Fruit fly (Drosophila melanogaster) whole organism, pupa: ENCODE data around the gene Prp39.

Source experiments
- CG10348 ChIP-seq: fragments of 200-800 bp; sonication (Bioruptor generic); IDR thresholded peaks from 2 replicates; pipeline ENCODE4 v1.3.6; 2022; ENCODE audit warnings: missing biosample characterization, missing genetic modification characterization
- CG14655 ChIP-seq: fragments of 200-800 bp; sonication (Bioruptor generic); optimal IDR thresholded peaks from 3 replicates; lab custom pipeline; 2017; ENCODE audit warnings: mild to moderate bottlenecking, missing biosample characterization, missing genetic modification reagents, missing genetic modification characterization
- CG32121 ChIP-seq: fragments of 200-800 bp; sonication (Bioruptor generic); IDR thresholded peaks from 2 replicates; pipeline ENCODE4 v1.3.6; 2022; ENCODE audit warnings: missing biosample characterization, missing genetic modification characterization
- EcR ChIP-seq: fragments of 200-800 bp; sonication (Bioruptor generic); optimal IDR thresholded peaks from 3 replicates; lab custom pipeline; 2019; ENCODE audit warnings: missing biosample characterization, missing genetic modification characterization, mild to moderate bottlenecking, moderate library complexity, missing genetic modification reagents
- Ets98B ChIP-seq: fragments of 200-800 bp; sonication (Bioruptor generic); IDR thresholded peaks from 2 replicates; pipeline ENCODE4 v1.3.6; 2022; ENCODE audit warnings: missing biosample characterization, missing genetic modification characterization
- Snoo ChIP-seq: fragments of 200-800 bp; sonication (Bioruptor generic); optimal IDR thresholded peaks from 3 replicates; lab custom pipeline; 2017; ENCODE audit warnings: missing biosample characterization, mild to moderate bottlenecking, missing genetic modification characterization, inconsistent platforms
- rn ChIP-seq: fragments of 200-800 bp; sonication (Bioruptor generic); IDR thresholded peaks from 2 replicates; pipeline ENCODE4 v1.3.6; 2022; ENCODE audit warnings: missing biosample characterization, missing genetic modification characterization

DNA sequence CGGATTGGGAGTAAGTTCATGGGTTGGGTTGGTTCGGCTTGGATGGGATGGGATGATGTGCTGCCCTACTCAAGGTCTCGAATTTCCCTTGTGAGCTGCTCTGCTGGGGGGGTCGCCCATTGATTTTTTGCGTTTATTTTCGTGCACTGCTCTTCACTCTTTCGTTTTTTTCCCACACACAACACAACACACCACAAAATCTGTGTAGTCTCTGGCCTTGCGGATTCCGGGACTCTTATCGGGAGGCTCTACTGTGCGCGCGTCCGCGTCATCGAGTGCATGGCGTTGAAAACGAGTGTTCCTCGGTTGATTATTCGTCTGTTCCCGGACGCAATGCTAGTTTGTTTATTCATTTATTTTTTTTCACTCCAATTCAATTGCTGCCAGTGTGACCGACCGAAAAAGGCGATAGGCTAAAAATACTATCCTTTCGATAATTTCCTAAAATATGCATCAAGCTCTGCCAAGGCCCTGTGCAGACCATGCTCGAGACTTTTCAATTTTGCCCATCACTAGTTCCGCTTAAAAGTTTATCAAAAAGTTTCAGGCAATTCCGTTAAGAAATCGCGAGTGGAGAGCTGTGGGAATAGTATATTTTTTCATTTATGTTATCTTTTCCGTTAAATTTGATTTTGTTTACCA lies 19.8 kb downstream of the Prp39 start, which contains the start of gene WASp:
- TF ChIP-seq CG14655 (GFP tag; lab: Kevin White, UChicago) = no peak
- TF ChIP-seq EcR = no peak
- TF ChIP-seq rn (GFP tag; lab: Robert Waterston, UW) = 0 out of 2 replicates have a peak, but pooled peaks have one; percentile 18
- TF ChIP-seq Ets98B = peak; percentile 67
- no peak for TF ChIP-seq CG10348
- TF ChIP-seq Snoo = no peak
- peak; percentile 25; the same call in 1 of the 2 replicates for TF ChIP-seq CG32121 (GFP tag; lab: Robert Waterston, UW)
